Fruit fly (Drosophila melanogaster): ENCODE results near the gene bc10.

The bc10 gene

DNA sequence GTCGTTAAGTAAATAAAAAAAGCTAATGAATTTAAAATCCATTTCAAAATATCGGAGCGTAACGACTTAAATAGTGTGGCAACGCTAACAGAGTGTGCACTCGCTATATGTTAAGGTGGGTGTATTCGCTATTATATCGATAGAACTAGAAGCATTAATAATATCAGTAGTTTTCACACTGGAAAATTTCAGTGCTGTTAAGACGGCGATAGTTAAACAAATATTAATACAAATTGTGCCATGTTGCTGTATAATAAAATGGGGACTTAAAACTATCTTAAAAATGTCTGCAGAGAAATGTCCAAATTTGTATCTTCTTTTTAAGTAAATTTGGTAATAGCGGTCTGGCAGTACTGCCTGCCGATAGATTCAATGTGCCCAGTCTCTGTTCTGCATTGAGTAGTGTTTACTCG lies 18.3 kb downstream of the bc10 start (continued):
- TF ChIP-seq inv (GFP tag; IDR thresholded peaks at IDR 0.05; ENCODE audit: partially characterized antibody) (peak; percentile 82), az2 (GFP tag; optimal IDR thresholded peaks at IDR 0.05) (peak; percentile 77), cato (GFP tag; optimal IDR thresholded peaks at IDR 0.05; ENCODE audit: borderline replicate concordance) (peak; percentile 72)

dm6 chr3L:5592437-5592836 lies 27.4 kb downstream of the bc10 start, which contains the start of gene spo:
spo (minus strand) TSS chr3L:5592571.
- TF ChIP-seq wek (GFP tag; optimal IDR thresholded peaks at IDR 0.05) (no peak), CG2116 (GFP tag; optimal IDR thresholded peaks at IDR 0.05) (no peak), Med (GFP tag) (no peak), slp2 (GFP tag; optimal IDR thresholded peaks at IDR 0.05) (no peak), exex (tag; optimal IDR thresholded peaks at IDR 0.05) (no peak), peb (GFP tag; IDR thresholded peaks at IDR 0.05) (no peak), CG8478 (optimal IDR thresholded peaks at IDR 0.05) (no peak), CG9797 (GFP tag; optimal IDR thresholded peaks at IDR 0.05) (no peak), CG34422 (GFP tag; IDR thresholded peaks at IDR 0.05) (no peak), D19B (GFP tag; optimal IDR thresholded peaks at IDR 0.05) (no peak), CG11696 (GFP tag; IDR thresholded peaks at IDR 0.05) (no peak), Dbx (GFP tag; IDR thresholded peaks at IDR 0.05) (no peak), vnd (GFP tag; IDR thresholded peaks at IDR 0.05; ENCODE audit: partially characterized antibody) (no peak), CG18262 (tag; optimal IDR thresholded peaks at IDR 0.05) (no peak), lilli (GFP tag; optimal IDR thresholded peaks at IDR 0.05) (no peak), NC2α (GFP tag; optimal IDR thresholded peaks at IDR 0.05) (no peak), chinmo (GFP tag; IDR thresholded peaks at IDR 0.05; ENCODE audit: partially characterized antibody) (no peak), br (optimal IDR thresholded peaks at IDR 0.05) (no peak), Dref (GFP tag; IDR thresholded peaks at IDR 0.05) (no peak)

- no peak for TF ChIP-seq fru (optimal IDR thresholded peaks at IDR 0.05)
- TF ChIP-seq Sry-δ (GFP tag; optimal IDR thresholded peaks at IDR 0.05): no peak
- TF ChIP-seq CG11695 (GFP tag; IDR thresholded peaks at IDR 0.05): no peak
- no peak for TF ChIP-seq Gsc (GFP tag; IDR thresholded peaks at IDR 0.05)
- TF ChIP-seq sens-2 (GFP tag; IDR thresholded peaks at IDR 0.05): peak; percentile 59; the same call in 1 of the 2 replicates
- peak; percentile 95 for TF ChIP-seq exex (tag; optimal IDR thresholded peaks at IDR 0.05)
- TF ChIP-seq CG1832 (GFP tag; optimal IDR thresholded peaks at IDR 0.05): no peak
- peak; percentile 56 for TF ChIP-seq grn (GFP tag; optimal IDR thresholded peaks at IDR 0.05)
- no peak for TF ChIP-seq CG14050 (GFP tag; IDR thresholded peaks at IDR 0.05)
- TF ChIP-seq CoRest (tag; optimal IDR thresholded peaks at IDR 0.05): no peak
- no peak for TF ChIP-seq CG13123 (GFP tag; optimal IDR thresholded peaks at IDR 0.05)
- no peak for TF ChIP-seq Six4 (GFP tag; optimal IDR thresholded peaks at IDR 0.05)
- no peak for TF ChIP-seq CG12299 (tag; optimal IDR thresholded peaks at IDR 0.05)
- TF ChIP-seq cwo (GFP tag; optimal IDR thresholded peaks at IDR 0.05): peak; percentile 95
- TF ChIP-seq pita (GFP tag; optimal IDR thresholded peaks at IDR 0.05): no peak
- no peak for TF ChIP-seq gfzf (GFP tag; optimal IDR thresholded peaks at IDR 0.05)
- no peak for TF ChIP-seq trh (GFP tag; optimal IDR thresholded peaks at IDR 0.05)
- TF ChIP-seq insv (GFP tag; optimal IDR thresholded peaks at IDR 0.05): no peak
- TF ChIP-seq Dip3 (GFP tag; optimal IDR thresholded peaks at IDR 0.05): no peak
- peak; percentile 16 for TF ChIP-seq CG34376 (GFP tag; optimal IDR thresholded peaks at IDR 0.05)
- no peak for TF ChIP-seq Hmr (GFP tag; optimal IDR thresholded peaks at IDR 0.05)
These were observed 29.2 kb downstream of the bc10 start for dm6 chr3L:5594163-5594715.
